Worm (Caenorhabditis elegans) whole organism, L4 larva: ENCODE measurements around the gene str-68.
"Not testable (repeated sequence)": the region's sequence is repeated elsewhere in the genome, so short reads cannot be mapped to it uniquely, and the experiment has no call there.

Experiments used
- D1046.2 ChIP-seq: fragments of 200-800 bp; sonication (Bioruptor generic); IDR thresholded peaks from 2 replicates; pipeline ENCODE4 v1.3.6; 2022; ENCODE audit warnings: missing genetic modification characterization, missing compliant biosample characterization
- F10B5.3 ChIP-seq: sonication (generic microtip); optimal IDR thresholded peaks from 2 replicates; lab custom pipeline; 2016; ENCODE audit warnings: mild to moderate bottlenecking, missing genetic modification characterization, missing compliant biosample characterization
- F49E8.2 ChIP-seq: sonication (generic microtip); optimal IDR thresholded peaks from 2 replicates; lab custom pipeline; 2016; ENCODE audit warnings: missing compliant biosample characterization, mild to moderate bottlenecking, missing genetic modification characterization, borderline replicate concordance
- T26A8.4 ChIP-seq: fragments of 200-800 bp; sonication (Bioruptor generic); IDR thresholded peaks from 2 replicates; pipeline ENCODE4 v1.3.6; 2022; ENCODE audit warnings: missing genetic modification characterization, missing compliant biosample characterization
- Y48G9A.11 ChIP-seq: fragments of 200-800 bp; sonication (Bioruptor generic); IDR thresholded peaks from 2 replicates; pipeline ENCODE4 v1.3.6; 2022; ENCODE audit warnings: missing genetic modification reagents, missing genetic modification characterization, missing compliant biosample characterization
- ZK337.2 ChIP-seq: fragments of 200-800 bp; sonication (Bioruptor generic); IDR thresholded peaks from 2 replicates; pipeline ENCODE4 v1.3.6; 2022; ENCODE audit warnings: missing genetic modification reagents, missing genetic modification characterization, missing compliant biosample characterization
- ZK546.5 ChIP-seq, 2 experiments: sonication (generic microtip); optimal IDR thresholded peaks; 2 replicates each; lab custom pipeline; 2017; ENCODE audit warnings: missing biosample characterization in 2 of 2, missing genetic modification characterization in 2 of 2
- aha-1 ChIP-seq: fragments of 150-350 bp; peaks from one replicate; lab custom pipeline; 2014; ENCODE audit warnings: missing biosample characterization, missing genetic modification characterization
- ama-1 ChIP-seq: fragments of 150-350 bp; optimal IDR thresholded peaks from 2 replicates; lab custom pipeline; 2014; ENCODE audit warnings: inconsistent platforms, mixed read lengths
- arid-1 ChIP-seq: fragments of 200-800 bp; sonication (Bioruptor generic); conservative IDR thresholded peaks from 2 replicates; pipeline ENCODE4 v1.3.6; 2022; ENCODE audit warnings: missing genetic modification reagents, missing genetic modification characterization, missing compliant biosample characterization
- attf-4 ChIP-seq: sonication (generic microtip); optimal IDR thresholded peaks from 3 replicates; lab custom pipeline; 2017; ENCODE audit warnings: missing biosample characterization, missing genetic modification characterization
- ceh-20 ChIP-seq: fragments of 200-800 bp; sonication (Bioruptor generic); IDR thresholded peaks from 2 replicates; pipeline ENCODE4 v1.3.6; 2022; ENCODE audit warnings: missing genetic modification reagents, missing genetic modification characterization, missing compliant biosample characterization
- ceh-44 ChIP-seq: fragments of 200-800 bp; sonication (Bioruptor generic); IDR thresholded peaks from 2 replicates; pipeline ENCODE4 v1.3.6; 2022; ENCODE audit warnings: missing genetic modification reagents, missing genetic modification characterization, missing compliant biosample characterization
- cey-2 ChIP-seq: sonication (generic microtip); optimal IDR thresholded peaks from 3 replicates; lab custom pipeline; 2017; ENCODE audit warnings: missing genetic modification characterization, mild to moderate bottlenecking, missing compliant biosample characterization, antibody characterized with exemption, borderline replicate concordance; ENCODE audit not compliant: insufficient read depth
- ctbp-1 ChIP-seq: fragments of 200-800 bp; sonication (Bioruptor generic); IDR thresholded peaks from 2 replicates; pipeline ENCODE4 v1.3.6; 2022; ENCODE audit warnings: missing genetic modification reagents, missing genetic modification characterization, missing compliant biosample characterization
- daf-12 ChIP-seq: fragments of 150-350 bp; optimal IDR thresholded peaks from 2 replicates; lab custom pipeline; 2014; ENCODE audit warnings: missing biosample characterization, missing genetic modification reagents, missing genetic modification characterization
- daf-16 ChIP-seq, 3 experiments: sonication (generic microtip); optimal IDR thresholded peaks; 2 replicates each; lab custom pipeline; 2016 to 2017; ENCODE audit warnings: missing genetic modification characterization in 3 of 3, missing genetic modification reagents in 3 of 3, mild to moderate bottlenecking in 2 of 3, missing compliant biosample characterization in 2 of 3, missing biosample characterization in 1 of 3, moderate library complexity in 1 of 3
- daf-8 ChIP-seq: fragments of 200-800 bp; sonication (Bioruptor generic); IDR thresholded peaks from 2 replicates; pipeline ENCODE4 v1.3.6; 2022; ENCODE audit warnings: missing genetic modification characterization, missing compliant biosample characterization
- dmd-9 ChIP-seq: fragments of 200-800 bp; sonication (Bioruptor generic); IDR thresholded peaks from 2 replicates; pipeline ENCODE4 v1.3.6; 2022; ENCODE audit warnings: missing genetic modification reagents, missing genetic modification characterization, missing compliant biosample characterization
- hlh-30 ChIP-seq: sonication (generic microtip); optimal IDR thresholded peaks from 2 replicates; lab custom pipeline; 2017; ENCODE audit warnings: antibody characterized with exemption, mild to moderate bottlenecking, missing genetic modification characterization, missing compliant biosample characterization; ENCODE audit not compliant: insufficient read depth
- jun-1 ChIP-seq: fragments of 150-350 bp; optimal IDR thresholded peaks from 2 replicates; lab custom pipeline; 2014; ENCODE audit warnings: missing biosample characterization, missing genetic modification reagents, missing genetic modification characterization
- lin-1 ChIP-seq: fragments of 200-800 bp; sonication (Bioruptor generic); IDR thresholded peaks from 2 replicates; pipeline ENCODE4 v1.3.6; 2022; ENCODE audit warnings: missing genetic modification reagents, missing genetic modification characterization, missing compliant biosample characterization
- madf-5 ChIP-seq, 2 experiments: fragments of 200-800 bp; sonication (Bioruptor generic); IDR thresholded peaks; 2 replicates each; pipeline ENCODE4 v1.3.6; 2022; ENCODE audit warnings: missing compliant biosample characterization in 2 of 2, missing genetic modification characterization in 2 of 2
- mdl-1 ChIP-seq, 2 experiments: fragments of 150-350 bp in 1 of 2; sonication (generic microtip) in 1 of 2; optimal IDR thresholded peaks; 2 replicates each; lab custom pipeline; 2014 to 2017; ENCODE audit warnings: missing biosample characterization in 2 of 2, missing genetic modification characterization in 2 of 2
- nhr-10 ChIP-seq: fragments of 150-350 bp; optimal IDR thresholded peaks from 2 replicates; lab custom pipeline; 2014; ENCODE audit warnings: missing biosample characterization, missing genetic modification characterization
- nhr-102 ChIP-seq: sonication (generic microtip); optimal IDR thresholded peaks from 2 replicates; lab custom pipeline; 2016; ENCODE audit warnings: mild to moderate bottlenecking, missing genetic modification characterization, moderate library complexity, missing compliant biosample characterization
- nhr-111 ChIP-seq: fragments of 200-800 bp; sonication (Bioruptor generic); optimal IDR thresholded peaks from 2 replicates; lab custom pipeline; 2018; ENCODE audit warnings: mild to moderate bottlenecking, missing genetic modification characterization, missing compliant biosample characterization
- nhr-28 ChIP-seq: fragments of 150-350 bp; optimal IDR thresholded peaks from 2 replicates; lab custom pipeline; 2014; ENCODE audit warnings: missing biosample characterization, missing genetic modification characterization
- nhr-41 ChIP-seq: fragments of 200-800 bp; sonication (Bioruptor generic); IDR thresholded peaks from 2 replicates; pipeline ENCODE4 v1.3.6; 2022; ENCODE audit warnings: missing genetic modification reagents, missing genetic modification characterization, missing compliant biosample characterization
- nhr-42 ChIP-seq: fragments of 200-800 bp; sonication (Bioruptor generic); IDR thresholded peaks from 2 replicates; pipeline ENCODE4 v1.3.6; 2022; ENCODE audit warnings: missing genetic modification characterization, missing compliant biosample characterization
- nhr-48 ChIP-seq: sonication (generic microtip); optimal IDR thresholded peaks from 2 replicates; lab custom pipeline; 2016; ENCODE audit warnings: mild to moderate bottlenecking, missing genetic modification characterization, missing compliant biosample characterization
- nhr-76 ChIP-seq: fragments of 150-350 bp; optimal IDR thresholded peaks from 2 replicates; lab custom pipeline; 2014; ENCODE audit warnings: missing biosample characterization, missing genetic modification characterization
- pha-4 ChIP-seq, 2 experiments: fragments of 150-350 bp in 1 of 2; fragments of 200-800 bp in 1 of 2; sonication (Bioruptor generic) in 1 of 2; IDR thresholded peaks in 1 of 2; optimal IDR thresholded peaks in 1 of 2; 2 replicates each; pipeline versions ENCODE4 v1.3.6 to Lab custom; 2014 to 2022; ENCODE audit warnings: missing genetic modification characterization in 2 of 2, missing genetic modification reagents in 2 of 2, missing biosample characterization in 1 of 2, missing compliant biosample characterization in 1 of 2
- php-3 ChIP-seq: fragments of 200-800 bp; sonication (Bioruptor generic); IDR thresholded peaks from 2 replicates; pipeline ENCODE4 v1.3.6; 2022; ENCODE audit warnings: missing genetic modification reagents, missing genetic modification characterization, missing compliant biosample characterization
- pqm-1 ChIP-seq: sonication (generic microtip); optimal IDR thresholded peaks from 2 replicates; lab custom pipeline; 2017; ENCODE audit warnings: missing biosample characterization, missing genetic modification characterization
- rbr-2 ChIP-seq: sonication (generic microtip); optimal IDR thresholded peaks from 2 replicates; lab custom pipeline; 2016; ENCODE audit warnings: missing genotype, missing genetic modification characterization, missing compliant biosample characterization
- sdz-12 ChIP-seq: fragments of 200-800 bp; sonication (Bioruptor generic); optimal IDR thresholded peaks from 2 replicates; lab custom pipeline; 2018; ENCODE audit warnings: mild to moderate bottlenecking, missing genetic modification characterization, missing compliant biosample characterization
- set-16 ChIP-seq: fragments of 200-800 bp; sonication (Bioruptor generic); IDR thresholded peaks from 2 replicates; pipeline ENCODE4 v1.3.6; 2022; ENCODE audit warnings: missing genetic modification reagents, missing genetic modification characterization, missing compliant biosample characterization
- skn-1 ChIP-seq: fragments of 150-350 bp; optimal IDR thresholded peaks from 2 replicates; lab custom pipeline; 2014; ENCODE audit warnings: missing biosample characterization, missing genetic modification characterization
- snpc-4 ChIP-seq: fragments of 150-350 bp; optimal IDR thresholded peaks from 2 replicates; lab custom pipeline; 2014; ENCODE audit warnings: missing biosample characterization, missing genetic modification characterization
- spr-3 ChIP-seq: fragments of 200-800 bp; sonication (Bioruptor generic); optimal IDR thresholded peaks from 2 replicates; lab custom pipeline; 2018; ENCODE audit warnings: mild to moderate bottlenecking, missing genetic modification characterization, missing compliant biosample characterization
- unc-130 ChIP-seq: sonication (generic microtip); optimal IDR thresholded peaks from 2 replicates; lab custom pipeline; 2016; ENCODE audit warnings: missing genetic modification reagents, missing genetic modification characterization, missing compliant biosample characterization
- vab-7 ChIP-seq: fragments of 200-800 bp; sonication (Bioruptor generic); IDR thresholded peaks from 2 replicates; pipeline ENCODE4 v1.3.6; 2022; ENCODE audit warnings: missing genetic modification reagents, missing genetic modification characterization, missing compliant biosample characterization
- zip-11 ChIP-seq: fragments of 200-800 bp; sonication (Bioruptor generic); IDR thresholded peaks from 2 replicates; pipeline ENCODE4 v1.3.6; 2022; ENCODE audit warnings: missing genetic modification characterization, missing compliant biosample characterization

Gene str-68

ce11 chrV:3102049-3102448 lies 5.3 kb downstream of the str-68 start, which contains the start of gene Y73C8C.4:
Gene Y73C8C.4 (minus strand): TSS chrV:3102149.
- TF ChIP-seq daf-12 (tag; lab: Kevin White, UChicago); pha-4 (GFP tag; IDR thresholded peaks at IDR 0.05; lab: Robert Waterston, UW); pha-4 (tag; optimal IDR thresholded peaks at IDR 0.05; lab: Kevin White, UChicago); nhr-111: not testable (repeated sequence)

- TF ChIP-seq nhr-28 (no peak), set-16 (peak; percentile 83), dmd-9 (GFP tag; lab: Robert Waterston, UW) (0 out of 2 replicates have a peak, but pooled peaks have one; percentile 12)
- TF ChIP-seq, all 104 proteins: peak for 2
Observed at ce11 chrV:3100527-3100926, 6.8 kb downstream of the str-68 start.

- no peak for TF ChIP-seq ceh-20 (GFP tag; lab: Robert Waterston, UW)
- TF ChIP-seq madf-5 (GFP tag; IDR thresholded peaks at IDR 0.05; lab: Robert Waterston, UW) = no peak
- TF ChIP-seq F49E8.2 (tag; lab: Kevin White, UChicago) = no peak
- no peak for TF ChIP-seq nhr-42
- TF ChIP-seq ama-1 (lab: Kevin White, UChicago) = no peak
- TF ChIP-seq ceh-44 (GFP tag; lab: Robert Waterston, UW) = no peak
- no peak for TF ChIP-seq daf-8
- TF ChIP-seq Y48G9A.11 (GFP tag; lab: Robert Waterston, UW) = no peak
- TF ChIP-seq ctbp-1 (GFP tag; lab: Robert Waterston, UW) = no peak
- TF ChIP-seq ZK337.2 (GFP tag; lab: Robert Waterston, UW) = no peak
- no peak for TF ChIP-seq nhr-41 (GFP tag; lab: Robert Waterston, UW)
- no peak for TF ChIP-seq nhr-76 (tag; lab: Kevin White, UChicago)
- TF ChIP-seq nhr-28 = peak; percentile 75
- no peak for TF ChIP-seq rbr-2 (tag; lab: Kevin White, UChicago)
- no peak for TF ChIP-seq jun-1 (tag; lab: Kevin White, UChicago)
- no peak for TF ChIP-seq php-3 (GFP tag; lab: Robert Waterston, UW)
- TF ChIP-seq pqm-1 (tag; lab: Kevin White, UChicago) = peak; percentile 24
- TF ChIP-seq spr-3 (GFP tag; lab: Kevin White, UChicago) = no peak
- peak; percentile 7 for TF ChIP-seq hlh-30 (tag; lab: Kevin White, UChicago)
- TF ChIP-seq nhr-10 (tag; lab: Kevin White, UChicago) = no peak
- no peak for TF ChIP-seq snpc-4 (tag; lab: Kevin White, UChicago)
- no peak for TF ChIP-seq sdz-12
- no peak for TF ChIP-seq cey-2 (tag; lab: Kevin White, UChicago)
- TF ChIP-seq nhr-102 (tag; lab: Kevin White, UChicago) = no peak
- TF ChIP-seq unc-130 (GFP tag; lab: Kevin White, UChicago) = no peak
- TF ChIP-seq lin-1 (GFP tag; lab: Robert Waterston, UW) = no peak
- TF ChIP-seq zip-11 (GFP tag; lab: Robert Waterston, UW) = no peak
- no peak for TF ChIP-seq daf-16 (GFP tag; optimal IDR thresholded peaks at IDR 0.05; lab: Kevin White, UChicago)
- peak; percentile 58 for TF ChIP-seq daf-16 (tag; optimal IDR thresholded peaks at IDR 0.05; lab: Kevin White, UChicago)
- TF ChIP-seq vab-7 (GFP tag; lab: Robert Waterston, UW) = no peak
- TF ChIP-seq mdl-1 (tag; optimal IDR thresholded peaks at IDR 0.05; lab: Kevin White, UChicago) = peak in 1 of 2 experiments; percentile 14
- TF ChIP-seq attf-4 (tag; lab: Kevin White, UChicago) = no peak
- no peak for TF ChIP-seq F10B5.3 (tag; lab: Kevin White, UChicago)
- TF ChIP-seq aha-1 = no peak
- no peak for TF ChIP-seq arid-1 (GFP tag; lab: Robert Waterston, UW)
- TF ChIP-seq ZK546.5 (tag; optimal IDR thresholded peaks at IDR 0.05; lab: Kevin White, UChicago) = no peak
- no peak for TF ChIP-seq pha-4 (GFP tag; IDR thresholded peaks at IDR 0.05; lab: Robert Waterston, UW)
- TF ChIP-seq pha-4 (tag; optimal IDR thresholded peaks at IDR 0.05; lab: Kevin White, UChicago) = no peak
- no peak for TF ChIP-seq nhr-48
- TF ChIP-seq D1046.2 (GFP tag; lab: Robert Waterston, UW) = no peak
- no peak for TF ChIP-seq T26A8.4 (GFP tag; lab: Robert Waterston, UW)
- TF ChIP-seq skn-1 (tag; lab: Kevin White, UChicago) = no peak
- TF ChIP-seq, all 104 proteins: peak for 5
Observed at ce11 chrV:3094351-3094750, 13.0 kb downstream of the str-68 start, which contains the start of gene cyp-33C9. Gene cyp-33C9 (minus strand): TSS chrV:3094561.
